Worm (Caenorhabditis elegans): ENCODE results near the gene hosl-1.

ce11 chrX:4635643-4636042, 1.3 kb upstream of the hosl-1 start:
- no peak for TF ChIP-seq ama-1 (optimal IDR thresholded peaks at IDR 0.05)
- TF ChIP-seq scrt-1 (GFP tag; IDR thresholded peaks at IDR 0.05): no peak
- no peak; the same call in 1 of the 2 replicates for TF ChIP-seq pes-1 (GFP tag; IDR thresholded peaks at IDR 0.05)
- TF ChIP-seq sea-1 (GFP tag; conservative IDR thresholded peaks at IDR 0.05): 0 out of 2 replicates have a peak, but pooled peaks have one; percentile 43
- peak; percentile 22; the same call in 1 of the 2 replicates for TF ChIP-seq flt-1 (GFP tag; IDR thresholded peaks at IDR 0.05)
- no peak for TF ChIP-seq ets-7 (tag; optimal IDR thresholded peaks at IDR 0.05)
- TF ChIP-seq hmg-4 (GFP tag; optimal IDR thresholded peaks at IDR 0.05): peak; percentile 37
- TF ChIP-seq ceh-13 (GFP tag; optimal IDR thresholded peaks at IDR 0.05): no peak
- TF ChIP-seq hmbx-1 (tag; optimal IDR thresholded peaks at IDR 0.05): no peak
- TF ChIP-seq tra-4 (tag; optimal IDR thresholded peaks at IDR 0.05): no peak
